Worm (Caenorhabditis elegans): Measurements from ENCODE around the gene rbm-39.

DNA sequence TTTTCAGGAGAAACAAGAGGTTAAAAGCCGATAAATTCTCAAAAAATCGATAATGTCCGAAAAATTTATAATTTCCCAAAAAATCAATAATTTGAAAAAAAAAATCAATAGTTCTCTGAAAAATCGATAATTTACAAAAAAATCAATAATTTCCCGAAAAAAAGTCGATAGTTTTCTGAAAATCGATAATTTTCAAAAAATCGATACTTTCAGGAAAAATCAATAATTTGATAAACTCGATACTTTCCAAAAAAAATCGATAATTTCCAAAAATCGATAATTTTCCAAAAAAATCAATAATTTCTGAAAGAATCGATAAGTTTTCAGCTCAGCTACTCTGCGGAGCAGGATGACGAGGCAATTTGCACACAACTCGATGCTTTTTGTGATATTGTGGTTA, 12.7 kb upstream of the rbm-39 start:
- TF ChIP-seq rnt-1 (tag; optimal IDR thresholded peaks at IDR 0.05): no peak
- no peak for TF ChIP-seq ama-1 (optimal IDR thresholded peaks at IDR 0.05)
- TF ChIP-seq F13H6.1 (tag; optimal IDR thresholded peaks at IDR 0.05): no peak
- no peak for TF ChIP-seq nhr-232 (tag; optimal IDR thresholded peaks at IDR 0.05)
- TF ChIP-seq pha-4 (tag; optimal IDR thresholded peaks at IDR 0.05): no peak
- TF ChIP-seq pqm-1 (tag; optimal IDR thresholded peaks at IDR 0.05): no peak
- no peak for TF ChIP-seq tbx-2 (tag; optimal IDR thresholded peaks at IDR 0.05)
